Fruit fly (Drosophila melanogaster) whole organism, wandering third instar larva: ENCODE measurements around the gene TTLL3B.

Experiments used
- Dif ChIP-seq: fragments of 200-275, 200-300 bp; sonication (Bioruptor generic); optimal IDR thresholded peaks from 2 replicates; lab custom pipeline; 2018; ENCODE audit warnings: missing biosample characterization, missing genetic modification characterization; ENCODE audit not compliant: partially characterized antibody
- Hnf4 ChIP-seq: fragments of 200-800 bp; sonication (Bioruptor generic); optimal IDR thresholded peaks from 2 replicates; lab custom pipeline; 2016; ENCODE audit warnings: missing biosample characterization, mild to moderate bottlenecking, missing genetic modification characterization
- Jra ChIP-seq: sonication (Bioruptor generic); optimal IDR thresholded peaks from 2 replicates; lab custom pipeline; 2016; ENCODE audit warnings: missing biosample characterization, missing genetic modification characterization
- Mio ChIP-seq: sonication (Bioruptor generic); optimal IDR thresholded peaks from 2 replicates; lab custom pipeline; 2016; ENCODE audit warnings: missing biosample characterization, missing genetic modification characterization
- Myc ChIP-seq: fragments of >200 bp; optimal IDR thresholded peaks from 2 replicates; lab custom pipeline; 2017
- Rel ChIP-seq, 2 experiments: fragments of 200-800 bp; sonication (Bioruptor generic) in 1 of 2; optimal IDR thresholded peaks; 2 replicates in 1 of 2; 3 replicates in 1 of 2; lab custom pipeline; 2016 to 2019; ENCODE audit warnings: mild to moderate bottlenecking in 2 of 2, missing biosample characterization in 2 of 2, missing genetic modification characterization in 2 of 2, moderate library complexity in 1 of 2
- brk ChIP-seq: fragments of 200-800 bp; sonication (Bioruptor generic); optimal IDR thresholded peaks from 2 replicates; lab custom pipeline; 2016; ENCODE audit warnings: missing biosample characterization, mild to moderate bottlenecking, missing genetic modification characterization
- dmrt93B ChIP-seq: fragments of 200-800 bp; sonication (Bioruptor generic); optimal IDR thresholded peaks from 2 replicates; lab custom pipeline; 2018; ENCODE audit warnings: missing biosample characterization, mild to moderate bottlenecking, missing genetic modification characterization
- dsf ChIP-seq: sonication (Bioruptor generic); optimal IDR thresholded peaks from 2 replicates; lab custom pipeline; 2016; ENCODE audit warnings: missing biosample characterization, missing genetic modification characterization, borderline replicate concordance
- ey ChIP-seq: fragments of 200-800 bp; sonication (Bioruptor generic); optimal IDR thresholded peaks from 2 replicates; lab custom pipeline; 2016; ENCODE audit warnings: missing biosample characterization, missing genetic modification characterization
- foxo ChIP-seq, 2 experiments: fragments of 200-800 bp; sonication (Bioruptor generic); optimal IDR thresholded peaks; 2 replicates in 1 of 2; 3 replicates in 1 of 2; lab custom pipeline; 2016 to 2017; ENCODE audit warnings: missing biosample characterization in 2 of 2, missing genetic modification characterization in 2 of 2
- fru ChIP-seq: fragments of 200-800 bp; sonication (Bioruptor generic); optimal IDR thresholded peaks from 3 replicates; lab custom pipeline; 2016; ENCODE audit warnings: missing biosample characterization, mild to moderate bottlenecking, missing genetic modification characterization
- h ChIP-seq: fragments of 200-800 bp; sonication (Bioruptor generic); optimal IDR thresholded peaks from 3 replicates; lab custom pipeline; 2016; ENCODE audit warnings: missing biosample characterization, mild to moderate bottlenecking, missing genetic modification characterization
- rgr ChIP-seq: fragments of 200-800 bp; sonication (Bioruptor generic); optimal IDR thresholded peaks from 3 replicates; lab custom pipeline; 2016; ENCODE audit warnings: missing biosample characterization, mild to moderate bottlenecking, missing genetic modification characterization
- sv ChIP-seq: fragments of 200-800 bp; sonication (Bioruptor generic); optimal IDR thresholded peaks from 3 replicates; lab custom pipeline; 2016; ENCODE audit warnings: missing biosample characterization, missing genetic modification characterization
- usp ChIP-seq: fragments of >200 bp; optimal IDR thresholded peaks from 2 replicates; lab custom pipeline; 2017; ENCODE audit warnings: missing biosample characterization, missing genetic modification characterization

The TTLL3B gene

DNA sequence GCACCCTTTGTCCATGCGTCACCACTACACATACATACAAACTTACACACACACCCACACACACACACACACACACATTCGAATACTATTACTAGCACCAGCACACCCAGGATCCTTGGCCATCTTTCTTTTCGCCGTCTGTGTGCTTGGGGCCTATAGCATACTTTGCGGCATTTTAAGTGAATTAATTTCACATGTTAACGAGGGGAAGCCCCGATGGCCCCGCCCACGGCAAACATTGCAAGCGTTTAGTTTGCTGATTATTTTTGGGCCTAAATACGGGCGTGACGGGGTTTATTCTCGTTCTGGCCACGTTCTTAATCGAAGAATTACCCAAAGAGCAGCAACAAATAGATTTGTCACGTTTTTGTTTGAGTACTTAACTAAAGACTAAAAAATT, 50.7 kb downstream of the TTLL3B start:
- TF ChIP-seq Rel (GFP tag; optimal IDR thresholded peaks at IDR 0.05; lab: Kevin White, UChicago) (no peak), Rel (tag; optimal IDR thresholded peaks at IDR 0.05; lab: Kevin White, UChicago) (peak; percentile 97), Mio (GFP tag; lab: Kevin White, UChicago) (no peak), Myc (lab: Kevin White, UChicago) (peak; percentile 0)
- TF ChIP-seq, all 38 proteins: peak for 2

DNA sequence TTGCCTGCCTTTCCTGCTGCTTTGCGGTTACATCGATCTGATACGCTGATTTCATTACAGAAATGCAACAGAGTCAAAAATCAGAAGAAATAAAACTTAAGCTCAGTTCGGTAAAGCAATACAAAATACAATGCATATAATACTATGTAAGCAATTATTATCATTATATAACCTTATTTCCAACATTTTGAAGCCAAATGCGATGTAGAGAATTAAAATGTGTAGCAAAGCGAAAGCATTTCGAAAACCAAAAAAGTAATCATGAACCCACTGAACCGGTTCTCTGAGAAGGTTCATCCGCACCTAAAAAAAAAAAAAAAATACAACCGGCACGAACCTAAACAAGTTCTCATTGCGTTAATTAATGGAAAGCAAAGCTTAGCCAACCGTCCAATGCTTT, 51.6 kb downstream of the TTLL3B start:
- TF ChIP-seq usp (GFP tag; lab: Kevin White, UChicago): no peak
- no peak for TF ChIP-seq Hnf4 (GFP tag; lab: Kevin White, UChicago)
- TF ChIP-seq dmrt93B: no peak
- no peak for TF ChIP-seq rgr
- no peak for TF ChIP-seq ey
- no peak for TF ChIP-seq h (GFP tag; lab: Kevin White, UChicago)
- no peak for TF ChIP-seq Dif (GFP tag; lab: Kevin White, UChicago)
- TF ChIP-seq brk: no peak
- TF ChIP-seq foxo (GFP tag; optimal IDR thresholded peaks at IDR 0.05; lab: Kevin White, UChicago): no peak
- TF ChIP-seq Jra (GFP tag; lab: Kevin White, UChicago): no peak
- no peak for TF ChIP-seq sv (GFP tag; lab: Kevin White, UChicago)
- TF ChIP-seq dsf: no peak

DNA sequence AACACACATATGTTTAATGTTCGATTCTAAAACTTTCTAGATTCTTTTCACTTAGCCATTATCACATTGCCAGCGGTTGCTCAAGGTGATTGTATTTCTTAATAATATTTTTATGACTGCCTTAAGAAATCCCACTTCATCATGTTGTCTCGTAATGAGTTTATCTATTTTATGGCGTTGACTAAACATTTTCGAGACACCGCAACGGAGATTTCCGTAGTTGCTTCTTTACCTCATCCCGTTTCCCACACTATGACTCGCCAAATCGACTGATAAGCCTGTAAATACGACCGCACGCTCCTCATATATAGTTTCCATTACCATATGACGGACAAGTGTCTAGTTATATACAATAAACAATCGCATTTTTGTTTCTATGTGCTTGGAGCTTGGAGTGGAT, 52.9 kb downstream of the TTLL3B start:
- TF ChIP-seq fru (GFP tag; lab: Kevin White, UChicago): no peak
- TF ChIP-seq, all 38 proteins: peak for 0
